Fruit fly (Drosophila melanogaster) whole organism, embryonic: ENCODE results near the gene CG44005.

Experiments
- Ada2b ChIP-seq: fragments of 200-800 bp; sonication (Bioruptor generic); IDR thresholded peaks from 2 replicates; pipeline ENCODE4 v1.3.6; 2022; ENCODE audit warnings: missing biosample characterization, missing genetic modification characterization
- Adf1 ChIP-seq: fragments of 200-800 bp; sonication (Bioruptor generic); IDR thresholded peaks from 2 replicates; pipeline ENCODE4 v1.3.6; 2022; ENCODE audit warnings: missing biosample characterization, missing genetic modification characterization
- CG10209 ChIP-seq: fragments of 200-800 bp; sonication (Bioruptor generic); optimal IDR thresholded peaks from 3 replicates; lab custom pipeline; 2017; ENCODE audit warnings: missing biosample characterization, mild to moderate bottlenecking, missing genetic modification characterization, missing genetic modification reagents
- CG11456 ChIP-seq: fragments of 200-800 bp; sonication (Bioruptor generic); IDR thresholded peaks from 3 replicates; pipeline ENCODE4 v1.3.6; 2022; ENCODE audit warnings: missing biosample characterization, missing genetic modification characterization
- CG11695 ChIP-seq: fragments of 200-800 bp; sonication (Bioruptor generic); IDR thresholded peaks from 3 replicates; pipeline ENCODE4 v1.3.6; 2022; ENCODE audit warnings: missing biosample characterization, missing genetic modification characterization
- CG14014 ChIP-seq: fragments of 200-800 bp; sonication (Bioruptor generic); IDR thresholded peaks from 2 replicates; pipeline ENCODE4 v1.3.6; 2022; ENCODE audit warnings: missing biosample characterization, missing genetic modification characterization
- CG14441 ChIP-seq: fragments of 200-800 bp; sonication (Bioruptor generic); IDR thresholded peaks from 2 replicates; pipeline ENCODE4 v1.3.6; 2022; ENCODE audit warnings: missing biosample characterization, missing genetic modification characterization
- CG15011 ChIP-seq: fragments of 200-800 bp; sonication (Bioruptor generic); optimal IDR thresholded peaks from 3 replicates; lab custom pipeline; 2018; ENCODE audit warnings: missing biosample characterization, mild to moderate bottlenecking, missing genetic modification characterization
- CG15269 ChIP-seq: fragments of 200-800 bp; sonication (Bioruptor generic); optimal IDR thresholded peaks from 2 replicates; lab custom pipeline; 2018; ENCODE audit warnings: missing biosample characterization, mild to moderate bottlenecking, missing genetic modification characterization, moderate library complexity
- CG18011 ChIP-seq: fragments of 200-800 bp; sonication (Bioruptor generic); optimal IDR thresholded peaks from 2 replicates; lab custom pipeline; 2017; ENCODE audit warnings: missing biosample characterization, missing genetic modification characterization, mild to moderate bottlenecking, moderate library complexity, missing genotype
- CG2129 ChIP-seq: fragments of 200-800 bp; sonication (Bioruptor generic); IDR thresholded peaks from 2 replicates; pipeline ENCODE4 v1.3.6; 2022; ENCODE audit warnings: missing biosample characterization, missing genetic modification characterization; ENCODE audit not compliant: partially characterized antibody
- CG31365 ChIP-seq: fragments of 200-800 bp; sonication (Bioruptor generic); optimal IDR thresholded peaks from 2 replicates; lab custom pipeline; 2018; ENCODE audit warnings: missing biosample characterization, mild to moderate bottlenecking, missing genetic modification characterization
- CG32532 ChIP-seq: fragments of 200-800 bp; sonication (Bioruptor generic); IDR thresholded peaks from 2 replicates; pipeline ENCODE4 v1.3.6; 2022; ENCODE audit warnings: missing biosample characterization, missing genetic modification characterization
- CG7839 ChIP-seq: fragments of 200-800 bp; sonication (Bioruptor generic); optimal IDR thresholded peaks from 3 replicates; lab custom pipeline; 2018; ENCODE audit warnings: missing biosample characterization, mild to moderate bottlenecking, missing genetic modification characterization, moderate library complexity
- CG7928 ChIP-seq: fragments of 200-800 bp; sonication (Bioruptor generic); optimal IDR thresholded peaks from 2 replicates; lab custom pipeline; 2017; ENCODE audit warnings: missing biosample characterization, mild to moderate bottlenecking, missing genetic modification characterization
- D ChIP-seq, 2 experiments: fragments of 200-800 bp in 1 of 2; fragments of >200 bp in 1 of 2; sonication (Bioruptor generic) in 1 of 2; optimal IDR thresholded peaks; 2 replicates in 1 of 2; 3 replicates in 1 of 2; lab custom pipeline; 2017; ENCODE audit warnings: mild to moderate bottlenecking in 1 of 2, missing biosample characterization in 1 of 2, missing genetic modification characterization in 1 of 2, missing genetic modification reagents in 1 of 2
- D19A ChIP-seq: fragments of 200-800 bp; optimal IDR thresholded peaks from 3 replicates; lab custom pipeline; 2019; ENCODE audit warnings: missing biosample characterization, mild to moderate bottlenecking, missing genetic modification characterization, moderate library complexity
- Dll ChIP-seq: fragments of 200-800 bp; sonication (Bioruptor generic); IDR thresholded peaks from 4 replicates; pipeline ENCODE4 v1.3.6; 2022; ENCODE audit warnings: missing biosample characterization, missing genetic modification characterization; ENCODE audit not compliant: partially characterized antibody
- Drgx ChIP-seq: fragments of 200-800 bp; sonication (Bioruptor generic); IDR thresholded peaks from 2 replicates; pipeline ENCODE4 v1.3.6; 2022; ENCODE audit warnings: missing biosample characterization, missing genetic modification characterization
- Fer3 ChIP-seq: fragments of 200-800 bp; sonication (Bioruptor generic); optimal IDR thresholded peaks from 2 replicates; lab custom pipeline; 2018; ENCODE audit warnings: missing biosample characterization, mild to moderate bottlenecking, missing genetic modification characterization, moderate library complexity
- H15 ChIP-seq: fragments of 200-800 bp; sonication (Bioruptor generic); IDR thresholded peaks from 3 replicates; pipeline ENCODE4 v1.3.6; 2022; ENCODE audit warnings: missing biosample characterization, missing genetic modification characterization
- HmgD ChIP-seq: fragments of 200-800 bp; sonication (Bioruptor generic); optimal IDR thresholded peaks from 3 replicates; lab custom pipeline; 2016; ENCODE audit warnings: missing biosample characterization, missing genetic modification characterization
- Hr3 ChIP-seq: fragments of 200-800 bp; sonication (Bioruptor generic); optimal IDR thresholded peaks from 3 replicates; lab custom pipeline; 2016; ENCODE audit warnings: missing biosample characterization, missing genetic modification characterization
- Med ChIP-seq: fragments of 200-800 bp; sonication (Bioruptor generic); peaks from one replicate; lab custom pipeline; 2016; ENCODE audit warnings: missing biosample characterization, missing genetic modification characterization, mild to moderate bottlenecking, inconsistent platforms, moderate library complexity
- Nf-YB ChIP-seq: fragments of 200-800 bp; sonication (Bioruptor generic); optimal IDR thresholded peaks from 3 replicates; lab custom pipeline; 2019; ENCODE audit warnings: missing biosample characterization, mild to moderate bottlenecking, missing genetic modification characterization, moderate library complexity
- Oli ChIP-seq: fragments of 200-800 bp; sonication (Bioruptor generic); optimal IDR thresholded peaks from 2 replicates; lab custom pipeline; 2018; ENCODE audit warnings: missing biosample characterization, mild to moderate bottlenecking, missing genetic modification characterization, moderate library complexity
- Optix ChIP-seq: fragments of 200-800 bp; sonication (Bioruptor generic); IDR thresholded peaks from 3 replicates; pipeline ENCODE4 v1.3.6; 2022; ENCODE audit warnings: missing biosample characterization, missing genetic modification characterization
- Sry-β ChIP-seq: fragments of 200-800 bp; sonication (Bioruptor generic); optimal IDR thresholded peaks from 2 replicates; lab custom pipeline; 2018; ENCODE audit warnings: missing biosample characterization, mild to moderate bottlenecking, missing genetic modification characterization, moderate library complexity
- ap ChIP-seq: fragments of 200-800 bp; sonication (Bioruptor generic); IDR thresholded peaks from 2 replicates; pipeline ENCODE4 v1.3.6; 2022; ENCODE audit warnings: missing biosample characterization, missing genetic modification characterization
- bigmax ChIP-seq: fragments of 200-800 bp; sonication (Bioruptor generic); optimal IDR thresholded peaks from 2 replicates; lab custom pipeline; 2018; ENCODE audit warnings: missing biosample characterization, mild to moderate bottlenecking, missing genetic modification characterization
- chinmo ChIP-seq: fragments of 200-800 bp; sonication (Bioruptor generic); IDR thresholded peaks from 4 replicates; pipeline ENCODE4 v1.3.6; 2022; ENCODE audit warnings: missing biosample characterization, missing genetic modification characterization; ENCODE audit not compliant: partially characterized antibody
- corto ChIP-seq: fragments of 200-800 bp; sonication (Bioruptor generic); optimal IDR thresholded peaks from 2 replicates; lab custom pipeline; 2016; ENCODE audit warnings: missing biosample characterization, mild to moderate bottlenecking, missing genetic modification characterization, moderate library complexity
- crp ChIP-seq, 2 experiments: fragments of 200-800 bp; sonication (Bioruptor generic); optimal IDR thresholded peaks; 2 replicates in 1 of 2; 3 replicates in 1 of 2; lab custom pipeline; 2017; ENCODE audit warnings: missing biosample characterization in 2 of 2, missing genetic modification characterization in 2 of 2, mild to moderate bottlenecking in 1 of 2, moderate library complexity in 1 of 2
- dati ChIP-seq: fragments of 200-800 bp; sonication (Bioruptor generic); IDR thresholded peaks from 2 replicates; pipeline ENCODE4 v1.3.6; 2022; ENCODE audit warnings: missing biosample characterization, missing genetic modification characterization
- dysf ChIP-seq: fragments of 200-800 bp; sonication (Bioruptor generic); IDR thresholded peaks from 3 replicates; pipeline ENCODE4 v1.3.6; 2022; ENCODE audit warnings: missing biosample characterization, missing genetic modification characterization
- grau ChIP-seq: fragments of 200-800 bp; optimal IDR thresholded peaks from 3 replicates; lab custom pipeline; 2019; ENCODE audit warnings: missing biosample characterization, mild to moderate bottlenecking, missing genetic modification characterization, moderate library complexity
- p53 ChIP-seq: fragments of 200-800 bp; sonication (Bioruptor generic); optimal IDR thresholded peaks from 2 replicates; lab custom pipeline; 2016; ENCODE audit warnings: missing biosample characterization, missing genetic modification characterization
- phol ChIP-seq: fragments of 200-800 bp; sonication (Bioruptor generic); optimal IDR thresholded peaks from 3 replicates; lab custom pipeline; 2018; ENCODE audit warnings: missing biosample characterization, mild to moderate bottlenecking, missing genetic modification characterization, moderate library complexity
- tll ChIP-seq, 2 experiments: fragments of 200-800 bp in 1 of 2; fragments of >200 bp in 1 of 2; sonication (Bioruptor generic) in 1 of 2; optimal IDR thresholded peaks; 2 replicates each; lab custom pipeline; 2017 to 2019; ENCODE audit warnings: missing biosample characterization in 2 of 2, missing genetic modification characterization in 2 of 2, mild to moderate bottlenecking in 1 of 2, moderate library complexity in 1 of 2
- tna ChIP-seq: fragments of 200-800 bp; sonication (Bioruptor generic); IDR thresholded peaks from 2 replicates; pipeline ENCODE4 v1.3.6; 2022; ENCODE audit warnings: missing biosample characterization, missing genetic modification characterization; ENCODE audit not compliant: partially characterized antibody
- unpg ChIP-seq: fragments of 200-800 bp; sonication (Bioruptor generic); optimal IDR thresholded peaks from 3 replicates; lab custom pipeline; 2018; ENCODE audit warnings: missing biosample characterization, mild to moderate bottlenecking, missing genetic modification characterization, moderate library complexity

Gene CG44005

dm6 chr3L:18062959-18063510 is 8.9 kb downstream of the CG44005 start (continued):
- TF ChIP-seq CG7839 (tag; lab: Kevin White, UChicago) = peak; percentile 50
- TF ChIP-seq CG14441 (GFP tag; lab: Robert Waterston, UW) = no peak
- no peak for TF ChIP-seq CG7928
- peak; percentile 62 for TF ChIP-seq corto
- TF ChIP-seq p53 (GFP tag; lab: Kevin White, UChicago) = no peak
- TF ChIP-seq crp (GFP tag; optimal IDR thresholded peaks at IDR 0.05; lab: Kevin White, UChicago) = no peak
- TF ChIP-seq bigmax = no peak
- peak; percentile 5 for TF ChIP-seq Hr3 (GFP tag; lab: Kevin White, UChicago)
- TF ChIP-seq CG10209 (GFP tag; lab: Kevin White, UChicago) = no peak
- TF ChIP-seq Fer3 (tag; lab: Kevin White, UChicago) = peak; percentile 11
- TF ChIP-seq CG15011 = no peak
- peak; percentile 47; the same call in 2 of the 3 replicates for TF ChIP-seq CG11695
- no peak for TF ChIP-seq D (optimal IDR thresholded peaks at IDR 0.05; lab: Kevin White, UChicago)
- TF ChIP-seq D (GFP tag; optimal IDR thresholded peaks at IDR 0.05; lab: Kevin White, UChicago) = peak; percentile 14
- peak; percentile 57; the same call in 1 of the 2 replicates for TF ChIP-seq CG32532 (GFP tag; lab: Robert Waterston, UW)
- TF ChIP-seq Dll (GFP tag; lab: Robert Waterston, UW) = no peak
- TF ChIP-seq Oli = peak; percentile 32
- TF ChIP-seq D19A = peak; percentile 48
- TF ChIP-seq Med (GFP tag; lab: Kevin White, UChicago) = no peak
- TF ChIP-seq Drgx (GFP tag; lab: Robert Waterston, UW) = peak; percentile 79
- peak; percentile 39; the same call in 1 of the 2 replicates for TF ChIP-seq Adf1 (GFP tag; lab: Robert Waterston, UW)
- TF ChIP-seq CG14014 (GFP tag; lab: Robert Waterston, UW) = peak; percentile 23; the same call in 1 of the 2 replicates
- TF ChIP-seq tna (GFP tag; lab: Robert Waterston, UW) = no peak
- peak; percentile 58 for TF ChIP-seq unpg
- TF ChIP-seq dati = no peak
- TF ChIP-seq chinmo (GFP tag; lab: Robert Waterston, UW) = peak; percentile 94; the same call in 3 of the 4 replicates
- no peak; the same call in 2 of the 3 replicates for TF ChIP-seq dysf (GFP tag; lab: Robert Waterston, UW)
- no peak for TF ChIP-seq CG11456 (GFP tag; lab: Robert Waterston, UW)
- 0 out of 2 replicates have a peak, but pooled peaks have one; percentile 35 for TF ChIP-seq Ada2b (GFP tag; lab: Robert Waterston, UW)
- no peak for TF ChIP-seq tll (GFP tag; optimal IDR thresholded peaks at IDR 0.05; lab: Kevin White, UChicago)
- TF ChIP-seq grau = peak; percentile 55
- no peak for TF ChIP-seq H15
- peak; percentile 68 for TF ChIP-seq CG31365 (tag; lab: Kevin White, UChicago)
- TF ChIP-seq CG18011 (GFP tag; lab: Kevin White, UChicago) = no peak
- TF ChIP-seq Sry-β (GFP tag; lab: Kevin White, UChicago) = no peak
- no peak for TF ChIP-seq Nf-YB
- TF ChIP-seq CG2129 (GFP tag; lab: Robert Waterston, UW) = no peak
- TF ChIP-seq ap (GFP tag; lab: Robert Waterston, UW) = no peak
- TF ChIP-seq CG15269 = peak; percentile 47
- TF ChIP-seq HmgD (GFP tag; lab: Kevin White, UChicago) = no peak
- TF ChIP-seq phol (tag; lab: Kevin White, UChicago) = peak; percentile 57
- TF ChIP-seq Optix (GFP tag; lab: Robert Waterston, UW) = no peak
